Worm (Caenorhabditis elegans): ENCODE measurements around the gene B0035.13.
A peak's percentile ranks its signal among the peaks of the same experiment; 100 is the strongest.

B0035.13 gene

DNA sequence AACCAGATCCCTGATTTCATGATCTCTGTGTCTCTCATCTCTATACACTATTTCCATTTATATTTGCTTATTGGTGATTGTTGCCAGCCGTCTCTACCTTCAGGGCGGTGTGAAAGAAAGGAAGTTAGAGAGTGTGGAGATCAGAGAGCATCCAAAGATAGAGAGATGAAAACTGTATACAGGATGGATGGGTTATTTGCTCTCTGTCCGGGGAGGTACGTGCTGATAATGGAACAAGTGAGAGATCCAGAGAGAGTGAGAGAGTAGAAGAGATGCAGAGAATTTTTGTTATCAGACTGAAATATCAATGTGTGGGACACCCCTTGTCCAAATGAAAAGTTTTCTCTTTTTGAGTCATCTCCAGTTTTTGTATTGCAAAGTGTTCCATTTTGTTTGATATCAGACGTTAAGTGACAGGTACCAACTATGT is 22.4 kb downstream of the B0035.13 start:
- TF ChIP-seq crh-2 (tag; optimal IDR thresholded peaks at IDR 0.05) (peak; percentile 46), nhr-129 (tag; optimal IDR thresholded peaks at IDR 0.05) (peak; percentile 17), nhr-25 (tag; optimal IDR thresholded peaks at IDR 0.05) (no peak), nhr-21 (tag; optimal IDR thresholded peaks at IDR 0.05) (no peak), gmeb-1 (tag; optimal IDR thresholded peaks at IDR 0.05) (peak; percentile 33), sma-9 (GFP tag; optimal IDR thresholded peaks at IDR 0.05) (peak; percentile 50), sma-9 (tag; optimal IDR thresholded peaks at IDR 0.05) (no peak), fos-1 (tag; optimal IDR thresholded peaks at IDR 0.05) (peak; percentile 97), F13H6.1 (tag; optimal IDR thresholded peaks at IDR 0.05) (peak; percentile 84), sma-3 (GFP tag; optimal IDR thresholded peaks at IDR 0.05) (peak; percentile 22)

DNA sequence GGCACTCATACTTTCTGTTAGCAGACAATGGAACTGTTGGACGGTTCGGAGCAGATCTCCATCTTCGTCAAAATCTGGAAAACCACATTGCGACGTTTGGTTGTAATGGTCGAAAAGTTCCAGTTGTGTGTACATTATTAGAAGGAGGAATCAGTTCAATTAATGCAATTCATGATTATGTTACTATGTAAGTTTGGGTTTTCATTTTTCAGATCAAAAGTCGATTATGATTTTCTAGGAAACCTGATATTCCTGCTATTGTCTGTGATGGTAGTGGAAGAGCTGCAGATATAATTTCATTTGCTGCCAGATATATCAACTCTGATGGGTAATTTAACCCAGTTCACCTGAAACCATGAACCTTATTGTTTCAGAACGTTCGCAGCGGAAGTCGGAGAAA is 30.5 kb downstream of the B0035.13 start:
- TF ChIP-seq elt-1 (tag; optimal IDR thresholded peaks at IDR 0.05): no peak
- TF ChIP-seq skn-1 (tag; optimal IDR thresholded peaks at IDR 0.05): no peak
- TF ChIP-seq sma-9 (GFP tag; optimal IDR thresholded peaks at IDR 0.05): no peak
- no peak for TF ChIP-seq sma-9 (tag; optimal IDR thresholded peaks at IDR 0.05)
- no peak for TF ChIP-seq ceh-16 (tag; optimal IDR thresholded peaks at IDR 0.05)
- TF ChIP-seq nhr-11 (tag; optimal IDR thresholded peaks at IDR 0.05): no peak
- no peak for TF ChIP-seq fos-1 (tag; optimal IDR thresholded peaks at IDR 0.05)
- TF ChIP-seq crh-2 (tag; optimal IDR thresholded peaks at IDR 0.05): no peak
- TF ChIP-seq nhr-6 (tag; optimal IDR thresholded peaks at IDR 0.05): no peak
- no peak for TF ChIP-seq nhr-12 (tag; optimal IDR thresholded peaks at IDR 0.05)
- no peak for TF ChIP-seq nhr-25 (tag; optimal IDR thresholded peaks at IDR 0.05)
- no peak for TF ChIP-seq dmd-4 (tag; optimal IDR thresholded peaks at IDR 0.05)
- no peak for TF ChIP-seq nhr-23 (tag; optimal IDR thresholded peaks at IDR 0.05)

DNA sequence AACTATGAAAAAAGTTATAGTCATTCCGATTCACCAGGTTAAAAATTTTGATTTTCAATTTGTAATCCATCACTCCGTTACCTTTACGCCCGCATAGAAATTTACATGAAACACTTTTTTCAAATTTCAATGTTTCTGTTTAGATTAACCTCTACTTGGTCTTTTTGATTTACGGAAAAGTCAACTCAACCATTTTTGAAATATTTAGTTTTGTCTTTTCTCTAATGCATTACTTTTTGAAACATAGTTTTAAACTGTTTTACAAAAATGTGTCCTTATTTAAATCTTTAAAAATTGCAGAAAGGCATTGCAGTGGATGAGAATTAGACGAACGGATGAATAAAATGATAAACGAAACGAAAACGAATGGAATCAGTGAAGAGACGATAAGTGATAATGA is 33.4 kb downstream of the B0035.13 start, which contains the start of gene gtl-2:
gtl-2 (plus strand) TSS at position 301 of the 400 bp plus-strand sequence.
- TF ChIP-seq gmeb-1 (tag; optimal IDR thresholded peaks at IDR 0.05) (no peak), mbf-1 (tag; optimal IDR thresholded peaks at IDR 0.05) (no peak), nhr-10 (tag; optimal IDR thresholded peaks at IDR 0.05) (no peak), sma-9 (GFP tag; optimal IDR thresholded peaks at IDR 0.05) (no peak), sma-9 (tag; optimal IDR thresholded peaks at IDR 0.05) (no peak), unc-39 (tag; optimal IDR thresholded peaks at IDR 0.05) (no peak), ceh-82 (tag; optimal IDR thresholded peaks at IDR 0.05) (no peak), nhr-21 (tag; optimal IDR thresholded peaks at IDR 0.05) (no peak), nhr-12 (tag; optimal IDR thresholded peaks at IDR 0.05) (no peak), mab-5 (tag; optimal IDR thresholded peaks at IDR 0.05) (no peak), F13H6.1 (tag; optimal IDR thresholded peaks at IDR 0.05) (no peak), mdl-1 (tag; optimal IDR thresholded peaks at IDR 0.05) (no peak), R02D3.7 (tag; optimal IDR thresholded peaks at IDR 0.05) (no peak), peb-1 (tag; optimal IDR thresholded peaks at IDR 0.05) (no peak), fos-1 (tag; optimal IDR thresholded peaks at IDR 0.05) (no peak), nhr-11 (tag; optimal IDR thresholded peaks at IDR 0.05) (no peak), nhr-25 (tag; optimal IDR thresholded peaks at IDR 0.05) (no peak)

DNA sequence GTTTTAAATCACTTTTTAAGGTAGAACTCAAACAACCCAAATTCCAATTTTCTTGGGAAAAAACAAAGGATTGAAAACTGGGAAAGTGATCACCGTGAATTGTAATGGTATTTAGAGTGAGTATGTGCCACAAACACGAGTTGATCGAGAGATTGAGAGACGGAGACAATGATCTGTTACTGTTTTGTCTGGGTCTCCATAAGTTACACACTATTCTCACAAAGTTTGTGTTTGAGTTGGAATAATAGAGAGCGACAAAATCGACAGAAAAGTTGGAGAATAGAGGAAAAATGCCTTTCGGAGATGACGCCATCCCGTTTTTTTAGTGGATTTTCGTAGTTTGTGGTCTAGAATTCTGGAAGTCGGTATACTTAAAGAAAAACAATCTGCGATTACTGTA is 35.3 kb downstream of the B0035.13 start, which contains the start of gene nhr-7:
nhr-7 (minus strand) TSS at position 101 of the 400 bp plus-strand sequence.
- TF ChIP-seq nhr-237 (tag; optimal IDR thresholded peaks at IDR 0.05): no peak
- no peak for TF ChIP-seq unc-39 (tag; optimal IDR thresholded peaks at IDR 0.05)
- no peak for TF ChIP-seq nhr-77 (tag; optimal IDR thresholded peaks at IDR 0.05)
- no peak for TF ChIP-seq F13H6.1 (tag; optimal IDR thresholded peaks at IDR 0.05)
- no peak for TF ChIP-seq sem-4 (tag; optimal IDR thresholded peaks at IDR 0.05)
- TF ChIP-seq nhr-129 (tag; optimal IDR thresholded peaks at IDR 0.05): peak; percentile 32

DNA sequence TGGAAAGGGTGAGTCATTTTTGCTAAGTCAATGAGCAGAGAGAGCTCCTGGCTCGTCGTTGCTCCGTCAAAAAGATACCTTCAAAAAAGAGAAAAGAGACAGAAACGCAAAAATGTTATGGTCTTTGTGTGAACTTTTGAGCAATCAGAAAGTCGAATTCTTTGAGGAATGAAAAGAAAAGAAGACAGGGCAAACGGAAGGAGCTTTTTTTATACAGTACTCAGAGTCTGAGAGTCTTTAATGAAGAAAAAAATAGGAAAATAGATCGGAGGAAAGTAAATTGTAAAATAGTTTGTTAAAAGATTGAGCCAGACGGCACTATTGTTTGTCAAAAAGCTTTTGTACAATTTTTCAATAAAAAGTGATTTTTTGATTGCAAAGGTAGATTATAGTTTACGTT is 37.0 kb downstream of the B0035.13 start:
- TF ChIP-seq lin-11 (tag; optimal IDR thresholded peaks at IDR 0.05): no peak
- no peak for TF ChIP-seq nhr-21 (tag; optimal IDR thresholded peaks at IDR 0.05)
- TF ChIP-seq F13H6.1 (tag; optimal IDR thresholded peaks at IDR 0.05): peak; percentile 57

DNA sequence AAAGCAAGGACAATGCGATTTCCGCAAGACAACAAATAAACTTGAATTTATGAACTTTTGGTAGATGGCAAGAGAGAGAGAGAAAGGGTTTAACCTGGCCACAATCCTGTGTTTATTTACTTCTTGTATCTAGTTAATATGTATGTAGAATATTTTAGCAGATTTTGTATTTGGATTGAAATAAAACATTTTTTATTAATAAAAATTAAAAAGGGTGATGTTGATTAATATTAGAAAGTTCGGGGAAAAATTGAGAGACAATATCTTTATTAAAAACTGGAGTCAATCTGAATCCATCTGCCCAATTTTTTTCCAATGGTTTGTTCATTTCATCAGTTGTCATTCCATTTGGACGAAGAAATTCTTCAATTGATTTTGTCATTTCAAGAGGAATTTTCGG is 40.4 kb downstream of the B0035.13 start, which contains the start of gene col-127:
col-127 (minus strand) TSS at position 101 of the 400 bp plus-strand sequence.
- TF ChIP-seq unc-39 (tag; optimal IDR thresholded peaks at IDR 0.05) (no peak), ZK546.5 (tag; optimal IDR thresholded peaks at IDR 0.05) (no peak), nhr-129 (tag; optimal IDR thresholded peaks at IDR 0.05) (no peak)

Data from whole organism, L2 larva.